Fruit fly (Drosophila melanogaster) whole organism, embryonic: ENCODE results near the gene Glt.

Experiments used
- Atf6 ChIP-seq: fragments of 200-800 bp; sonication (Bioruptor generic); IDR thresholded peaks from 2 replicates; pipeline ENCODE4 v1.3.6; 2022; ENCODE audit warnings: missing biosample characterization, missing genetic modification characterization
- Bgb ChIP-seq: fragments of 200-800 bp; sonication (Bioruptor generic); IDR thresholded peaks from 2 replicates; pipeline ENCODE4 v1.3.6; 2022; ENCODE audit warnings: missing biosample characterization, missing genetic modification characterization; ENCODE audit not compliant: partially characterized antibody
- CG10274 ChIP-seq: fragments of 200-800 bp; sonication (Bioruptor generic); optimal IDR thresholded peaks from 3 replicates; lab custom pipeline; 2017; ENCODE audit warnings: missing biosample characterization, mild to moderate bottlenecking, missing genetic modification characterization
- CG10959 ChIP-seq: fragments of 200-800 bp; sonication (Bioruptor generic); IDR thresholded peaks from 2 replicates; pipeline ENCODE4 v1.3.6; 2022; ENCODE audit warnings: missing biosample characterization, missing genetic modification characterization
- CG11504 ChIP-seq: fragments of 200-800 bp; sonication (Bioruptor generic); optimal IDR thresholded peaks from 3 replicates; lab custom pipeline; 2019; ENCODE audit warnings: missing biosample characterization, mild to moderate bottlenecking, missing genetic modification characterization, moderate library complexity
- CG11560 ChIP-seq: fragments of 200-800 bp; sonication (Bioruptor generic); IDR thresholded peaks from 3 replicates; pipeline ENCODE4 v1.3.6; 2022; ENCODE audit warnings: missing biosample characterization, missing genetic modification characterization
- CG12236 ChIP-seq: fragments of 200-800 bp; sonication (Bioruptor generic); optimal IDR thresholded peaks from 2 replicates; lab custom pipeline; 2016; ENCODE audit warnings: missing biosample characterization, missing genetic modification characterization
- CG12744 ChIP-seq: fragments of 200-800 bp; sonication (Bioruptor generic); optimal IDR thresholded peaks from 2 replicates; lab custom pipeline; 2016; ENCODE audit warnings: missing biosample characterization, missing genetic modification characterization
- CG12942 ChIP-seq: fragments of 200-800 bp; sonication (Bioruptor generic); optimal IDR thresholded peaks from 3 replicates; lab custom pipeline; 2016; ENCODE audit warnings: missing biosample characterization, missing genetic modification characterization
- CG14667 ChIP-seq: fragments of 200-800 bp; sonication (Bioruptor generic); IDR thresholded peaks from 2 replicates; pipeline ENCODE4 v1.3.6; 2022; ENCODE audit warnings: missing biosample characterization, missing genetic modification characterization
- CG15479 ChIP-seq: fragments of 200-800 bp; sonication (Bioruptor generic); optimal IDR thresholded peaks from 3 replicates; lab custom pipeline; 2019; ENCODE audit warnings: missing biosample characterization, mild to moderate bottlenecking, missing genetic modification characterization, moderate library complexity
- CG2712 ChIP-seq: fragments of 200-800 bp; optimal IDR thresholded peaks from 3 replicates; lab custom pipeline; 2019; ENCODE audit warnings: missing biosample characterization, mild to moderate bottlenecking, missing genetic modification characterization, moderate library complexity
- CG2875 ChIP-seq: fragments of 200-800 bp; sonication (Bioruptor generic); optimal IDR thresholded peaks from 2 replicates; lab custom pipeline; 2017; ENCODE audit warnings: missing biosample characterization, mild to moderate bottlenecking, missing genetic modification characterization, missing genetic modification reagents
- CG5953 ChIP-seq: fragments of 200-800 bp; sonication (Bioruptor generic); IDR thresholded peaks from 2 replicates; pipeline ENCODE4 v1.3.6; 2022; ENCODE audit warnings: missing biosample characterization, missing genetic modification characterization
- CG6254 ChIP-seq: fragments of 200-800 bp; sonication (Bioruptor generic); optimal IDR thresholded peaks from 3 replicates; lab custom pipeline; 2017; ENCODE audit warnings: mild to moderate bottlenecking, missing biosample characterization, missing genetic modification reagents, missing genetic modification characterization
- CG6689 ChIP-seq: fragments of 200-800 bp; sonication (Bioruptor generic); IDR thresholded peaks from 2 replicates; pipeline ENCODE4 v1.3.6; 2022; ENCODE audit warnings: missing biosample characterization, missing genetic modification characterization
- CG8359 ChIP-seq: fragments of 200-800 bp; sonication (Bioruptor generic); optimal IDR thresholded peaks from 2 replicates; lab custom pipeline; 2017; ENCODE audit warnings: missing biosample characterization, mild to moderate bottlenecking, missing genetic modification characterization, borderline replicate concordance
- CG8944 ChIP-seq: fragments of 200-800 bp; sonication (Bioruptor generic); optimal IDR thresholded peaks from 3 replicates; lab custom pipeline; 2016; ENCODE audit warnings: missing biosample characterization, missing genetic modification characterization
- CrebB ChIP-seq: fragments of 200-800 bp; sonication (Bioruptor generic); optimal IDR thresholded peaks from 3 replicates; lab custom pipeline; 2018; ENCODE audit warnings: missing biosample characterization, mild to moderate bottlenecking, missing genetic modification characterization
- Dfd ChIP-seq, 2 experiments: fragments of >200 bp; optimal IDR thresholded peaks; 2 replicates each; lab custom pipeline; 2017; ENCODE audit warnings: missing biosample characterization in 2 of 2, missing genetic modification characterization in 2 of 2
- Dip2 ChIP-seq: fragments of 200-800 bp; sonication (Bioruptor generic); IDR thresholded peaks from 2 replicates; pipeline ENCODE4 v1.3.6; 2022; ENCODE audit warnings: missing biosample characterization, missing genetic modification characterization
- Doc3 ChIP-seq: fragments of 200-800 bp; sonication (Bioruptor generic); IDR thresholded peaks from 3 replicates; pipeline ENCODE4 v1.3.6; 2022; ENCODE audit warnings: missing biosample characterization, missing genetic modification characterization; ENCODE audit not compliant: partially characterized antibody
- Ets65A ChIP-seq: fragments of 200-800 bp; sonication (Bioruptor generic); peaks from one replicate; lab custom pipeline; 2016; ENCODE audit warnings: missing biosample characterization, missing genetic modification characterization
- Fer3 ChIP-seq: fragments of 200-800 bp; sonication (Bioruptor generic); optimal IDR thresholded peaks from 2 replicates; lab custom pipeline; 2018; ENCODE audit warnings: missing biosample characterization, mild to moderate bottlenecking, missing genetic modification characterization, moderate library complexity
- HLH4C ChIP-seq: fragments of 200-800 bp; sonication (Bioruptor generic); IDR thresholded peaks from 3 replicates; pipeline ENCODE4 v1.3.6; 2022; ENCODE audit warnings: missing biosample characterization, missing genetic modification characterization; ENCODE audit not compliant: partially characterized antibody
- Hr3 ChIP-seq: fragments of 200-800 bp; sonication (Bioruptor generic); optimal IDR thresholded peaks from 3 replicates; lab custom pipeline; 2016; ENCODE audit warnings: missing biosample characterization, missing genetic modification characterization
- MTF-1 ChIP-seq: fragments of 200-800 bp; sonication (Bioruptor generic); optimal IDR thresholded peaks from 2 replicates; lab custom pipeline; 2018; ENCODE audit warnings: missing biosample characterization, mild to moderate bottlenecking, missing genetic modification characterization, borderline replicate concordance
- PHDP ChIP-seq: fragments of 200-800 bp; sonication (Bioruptor generic); optimal IDR thresholded peaks from 3 replicates; lab custom pipeline; 2018; ENCODE audit warnings: missing biosample characterization, mild to moderate bottlenecking, missing genetic modification characterization, moderate library complexity
- Ptx1 ChIP-seq: fragments of 200-800 bp; sonication (Bioruptor generic); IDR thresholded peaks from 2 replicates; pipeline ENCODE4 v1.3.6; 2022; ENCODE audit warnings: missing biosample characterization, missing genetic modification characterization
- Rfx ChIP-seq: fragments of 200-800 bp; sonication (Bioruptor generic); IDR thresholded peaks from 2 replicates; pipeline ENCODE4 v1.3.6; 2022; ENCODE audit warnings: missing biosample characterization, missing genetic modification characterization
- Sox100B ChIP-seq: fragments of 200-800 bp; sonication (Bioruptor generic); optimal IDR thresholded peaks from 3 replicates; lab custom pipeline; 2018; ENCODE audit warnings: missing biosample characterization, mild to moderate bottlenecking, missing genetic modification characterization
- amos ChIP-seq: fragments of 200-800 bp; sonication (Bioruptor generic); IDR thresholded peaks from 2 replicates; pipeline ENCODE4 v1.3.6; 2022; ENCODE audit warnings: missing biosample characterization, missing genetic modification characterization; ENCODE audit not compliant: partially characterized antibody
- ato ChIP-seq: fragments of 200-800 bp; sonication (Bioruptor generic); IDR thresholded peaks from 2 replicates; pipeline ENCODE4 v1.3.6; 2022; ENCODE audit warnings: missing biosample characterization, missing genetic modification characterization; ENCODE audit not compliant: partially characterized antibody
- br ChIP-seq: fragments of >200 bp; optimal IDR thresholded peaks from 2 replicates; lab custom pipeline; 2017
- crp ChIP-seq, 2 experiments: fragments of 200-800 bp; sonication (Bioruptor generic); optimal IDR thresholded peaks; 2 replicates in 1 of 2; 3 replicates in 1 of 2; lab custom pipeline; 2017; ENCODE audit warnings: missing biosample characterization in 2 of 2, missing genetic modification characterization in 2 of 2, mild to moderate bottlenecking in 1 of 2, moderate library complexity in 1 of 2
- dan ChIP-seq: fragments of 200-800 bp; sonication (Bioruptor generic); IDR thresholded peaks from 2 replicates; pipeline ENCODE4 v1.3.6; 2022; ENCODE audit warnings: missing biosample characterization, missing genetic modification characterization
- dpn ChIP-seq, 2 experiments: fragments of 200-800 bp; sonication (Bioruptor generic); optimal IDR thresholded peaks; 3 replicates each; lab custom pipeline; 2016; ENCODE audit warnings: missing biosample characterization in 2 of 2, missing genetic modification characterization in 2 of 2
- dysf ChIP-seq: fragments of 200-800 bp; sonication (Bioruptor generic); IDR thresholded peaks from 3 replicates; pipeline ENCODE4 v1.3.6; 2022; ENCODE audit warnings: missing biosample characterization, missing genetic modification characterization
- ewg ChIP-seq: fragments of 200-800 bp; sonication (Bioruptor generic); optimal IDR thresholded peaks from 3 replicates; lab custom pipeline; 2017; ENCODE audit warnings: mild to moderate bottlenecking, missing biosample characterization, missing genetic modification reagents, missing genetic modification characterization
- ftz-f1 ChIP-seq: fragments of 200-800 bp; sonication (Bioruptor generic); optimal IDR thresholded peaks from 2 replicates; lab custom pipeline; 2016; ENCODE audit warnings: missing biosample characterization, missing genetic modification characterization
- grau ChIP-seq: fragments of 200-800 bp; optimal IDR thresholded peaks from 3 replicates; lab custom pipeline; 2019; ENCODE audit warnings: missing biosample characterization, mild to moderate bottlenecking, missing genetic modification characterization, moderate library complexity
- gsb-n ChIP-seq: fragments of 200-800 bp; sonication (Bioruptor generic); optimal IDR thresholded peaks from 3 replicates; lab custom pipeline; 2018; ENCODE audit warnings: missing biosample characterization, mild to moderate bottlenecking, missing genetic modification characterization
- her ChIP-seq: fragments of 200-800 bp; sonication (Bioruptor generic); optimal IDR thresholded peaks from 2 replicates; lab custom pipeline; 2016; ENCODE audit warnings: missing biosample characterization, missing genetic modification characterization
- kah ChIP-seq: fragments of 200-800 bp; sonication (Bioruptor generic); optimal IDR thresholded peaks from 2 replicates; lab custom pipeline; 2018; ENCODE audit warnings: missing biosample characterization, mild to moderate bottlenecking, missing genetic modification characterization
- luna ChIP-seq: fragments of 200-800 bp; sonication (Bioruptor generic); optimal IDR thresholded peaks from 2 replicates; lab custom pipeline; 2016; ENCODE audit warnings: missing biosample characterization, missing genetic modification characterization
- pho ChIP-seq: fragments of 200-800 bp; sonication (Bioruptor generic); optimal IDR thresholded peaks from 2 replicates; lab custom pipeline; 2016; ENCODE audit warnings: missing biosample characterization, missing genetic modification characterization
- sens ChIP-seq: fragments of 200-800 bp; sonication (Bioruptor generic); peaks from one replicate; lab custom pipeline; 2016; ENCODE audit warnings: missing biosample characterization, missing genetic modification characterization
- seq ChIP-seq: fragments of 200-800 bp; sonication (Bioruptor generic); IDR thresholded peaks from 2 replicates; pipeline ENCODE4 v1.3.6; 2022; ENCODE audit warnings: missing biosample characterization, missing genetic modification characterization
- tgo ChIP-seq: fragments of 200-800 bp; sonication (Bioruptor generic); IDR thresholded peaks from 3 replicates; pipeline ENCODE4 v1.3.6; 2022; ENCODE audit warnings: missing biosample characterization, missing genetic modification characterization
- z ChIP-seq: fragments of 200-800 bp; sonication (Bioruptor generic); IDR thresholded peaks from 3 replicates; pipeline ENCODE4 v1.3.6; 2022; ENCODE audit warnings: missing biosample characterization, missing genetic modification characterization

The Glt gene

DNA sequence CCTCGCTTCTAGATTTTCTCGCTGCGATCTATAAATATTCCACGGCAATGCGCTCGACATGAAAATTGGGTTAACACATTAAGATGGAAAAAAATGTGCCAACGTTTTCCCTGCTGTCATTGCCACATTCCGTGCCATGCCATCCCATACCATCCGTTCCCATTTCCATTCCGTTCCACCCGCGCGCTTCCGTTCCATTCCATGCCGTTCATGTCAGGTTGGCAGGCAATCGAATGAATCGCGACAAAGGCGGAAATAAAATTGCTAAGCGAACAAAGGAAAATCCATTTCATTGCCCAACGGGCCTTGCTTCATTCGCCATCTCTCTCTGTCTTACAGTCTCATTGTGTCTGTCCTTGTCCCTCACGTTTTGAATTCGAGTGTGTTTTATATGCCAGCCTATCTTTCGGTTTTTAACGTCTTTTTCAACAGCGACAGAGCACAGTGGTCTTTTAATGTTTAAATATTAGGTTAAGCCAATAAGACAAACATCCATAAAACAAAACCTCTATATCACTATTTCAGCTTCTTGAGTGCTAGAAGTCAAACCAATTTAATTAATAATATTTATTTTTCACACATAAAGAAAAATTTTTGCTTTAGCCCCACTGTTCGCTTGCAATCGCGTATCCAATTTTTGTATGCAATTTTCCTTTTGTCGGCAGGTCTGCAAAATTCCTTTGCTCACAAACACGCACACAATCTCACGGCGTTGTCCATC, 38.7 kb upstream of the Glt start (continued):
- no peak for TF ChIP-seq CG15479
- no peak for TF ChIP-seq gsb-n (tag; lab: Kevin White, UChicago)
- TF ChIP-seq ftz-f1 (GFP tag; lab: Kevin White, UChicago): no peak
- TF ChIP-seq Doc3: no peak
- TF ChIP-seq CG5953 (GFP tag; lab: Robert Waterston, UW): no peak
- TF ChIP-seq CG12236 (GFP tag; lab: Kevin White, UChicago): no peak
- TF ChIP-seq CG8359: no peak
- no peak for TF ChIP-seq CG2875 (GFP tag; lab: Kevin White, UChicago)
- no peak for TF ChIP-seq crp (GFP tag; optimal IDR thresholded peaks at IDR 0.05; lab: Kevin White, UChicago)

DNA sequence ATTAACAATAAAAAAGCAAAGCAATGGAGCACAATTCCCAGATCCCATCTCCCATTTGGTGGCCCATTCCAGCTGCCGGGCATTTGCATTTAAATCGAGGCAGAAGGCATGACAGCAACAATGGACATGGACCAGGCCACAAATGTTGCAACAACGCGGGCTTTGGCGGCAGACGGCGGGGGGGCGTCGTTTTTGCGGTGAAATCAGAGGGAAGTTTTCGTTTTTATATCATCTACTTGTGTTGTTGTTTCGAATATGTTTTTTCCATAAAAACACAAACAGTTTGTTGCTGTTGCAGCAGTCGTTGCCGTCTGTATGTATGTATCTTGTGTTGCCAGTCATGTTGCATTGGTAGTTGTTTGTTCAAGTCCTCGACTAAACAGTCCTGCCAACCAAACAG, 12.9 kb upstream of the Glt start:
- no peak for TF ChIP-seq dan
- no peak for TF ChIP-seq CG14667
- TF ChIP-seq luna (GFP tag; lab: Kevin White, UChicago): no peak
- TF ChIP-seq Hr3 (GFP tag; lab: Kevin White, UChicago): no peak
- no peak for TF ChIP-seq PHDP (tag; lab: Kevin White, UChicago)
- no peak for TF ChIP-seq Ptx1 (GFP tag; lab: Robert Waterston, UW)
- no peak for TF ChIP-seq seq
- TF ChIP-seq br: no peak
- no peak for TF ChIP-seq dysf
- no peak for TF ChIP-seq Dfd (GFP tag; optimal IDR thresholded peaks at IDR 0.05; lab: Kevin White, UChicago)
- TF ChIP-seq CG11504: no peak
- no peak for TF ChIP-seq z (GFP tag; lab: Robert Waterston, UW)

DNA sequence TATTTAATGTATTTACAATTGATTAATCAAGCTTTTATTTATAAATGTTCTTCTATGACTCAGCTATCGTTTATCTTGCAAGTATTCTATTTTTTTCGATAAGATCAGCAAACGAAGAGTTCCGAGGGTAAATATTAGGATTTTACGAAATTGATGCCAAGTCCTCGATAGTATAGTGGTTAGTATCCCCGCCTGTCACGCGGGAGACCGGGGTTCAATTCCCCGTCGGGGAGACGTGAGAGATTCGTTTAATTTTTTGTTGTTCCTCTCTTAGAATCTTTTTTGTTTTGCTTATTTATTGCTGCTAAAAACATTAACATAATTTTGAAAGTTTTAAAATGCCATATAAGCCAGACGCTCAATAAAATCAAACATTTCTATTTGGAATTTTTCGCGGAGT, 6.5 kb downstream of the Glt start:
- TF ChIP-seq CG10274 (no peak), CG2712 (tag; lab: Kevin White, UChicago) (no peak), Fer3 (no peak), dpn (GFP tag; optimal IDR thresholded peaks at IDR 0.05; lab: Kevin White, UChicago) (no peak), CG11560 (tag; lab: Robert Waterston, UW) (no peak), ato (peak; percentile 47; the same call in 1 of the 2 replicates), CG10959 (GFP tag; lab: Robert Waterston, UW) (no peak), Ets65A (GFP tag; lab: Kevin White, UChicago) (no peak), CG6689 (GFP tag; lab: Robert Waterston, UW) (no peak), CG6254 (GFP tag; lab: Kevin White, UChicago) (no peak), CG12744 (no peak), her (no peak), Bgb (GFP tag; lab: Robert Waterston, UW) (peak; percentile 62), tgo (GFP tag; lab: Robert Waterston, UW) (no peak), grau (tag; lab: Kevin White, UChicago) (no peak), CrebB (tag; lab: Kevin White, UChicago) (no peak), Dip2 (GFP tag; lab: Robert Waterston, UW) (no peak), CG12942 (GFP tag; lab: Kevin White, UChicago) (no peak), amos (GFP tag; lab: Robert Waterston, UW) (peak; percentile 80; the same call in 1 of the 2 replicates), Sox100B (GFP tag; lab: Kevin White, UChicago) (no peak), ewg (GFP tag; lab: Kevin White, UChicago) (no peak), Rfx (GFP tag; lab: Robert Waterston, UW) (no peak), Atf6 (GFP tag; lab: Robert Waterston, UW) (no peak), pho (GFP tag; lab: Kevin White, UChicago) (no peak), MTF-1 (GFP tag; lab: Kevin White, UChicago) (no peak), HLH4C (GFP tag; lab: Robert Waterston, UW) (peak; percentile 55; the same call in 2 of the 3 replicates), sens (GFP tag; lab: Kevin White, UChicago) (peak; percentile 44), kah (GFP tag; lab: Kevin White, UChicago) (no peak), CG8944 (GFP tag; lab: Kevin White, UChicago) (no peak)
